Worm (Caenorhabditis elegans) whole organism, mixed stage, embryonic: Measurements from ENCODE around the gene F49F1.7.

Experiments used
- bed-3 ChIP-seq: fragments of 200-800 bp; sonication (Bioruptor generic); optimal IDR thresholded peaks from 3 replicates; lab custom pipeline; 2018; ENCODE audit warnings: mild to moderate bottlenecking, missing genetic modification characterization, moderate library complexity, missing compliant biosample characterization
- lin-13 ChIP-seq: fragments of 150-350 bp; optimal IDR thresholded peaks from 2 replicates; lab custom pipeline; 2014; ENCODE audit warnings: missing biosample characterization, missing genetic modification characterization
- pha-4 ChIP-seq: fragments of 150-350 bp; optimal IDR thresholded peaks from 2 replicates; lab custom pipeline; 2018; ENCODE audit warnings: missing biosample characterization, missing genetic modification reagents, missing genetic modification characterization
- snpc-4 ChIP-seq: fragments of 150-350 bp; optimal IDR thresholded peaks from 2 replicates; lab custom pipeline; 2014; ENCODE audit warnings: missing biosample characterization, missing genetic modification characterization
- unc-62 ChIP-seq: fragments of 150-350 bp; optimal IDR thresholded peaks from 2 replicates; lab custom pipeline; 2014; ENCODE audit warnings: missing biosample characterization, missing genetic modification reagents, missing genetic modification characterization

DNA sequence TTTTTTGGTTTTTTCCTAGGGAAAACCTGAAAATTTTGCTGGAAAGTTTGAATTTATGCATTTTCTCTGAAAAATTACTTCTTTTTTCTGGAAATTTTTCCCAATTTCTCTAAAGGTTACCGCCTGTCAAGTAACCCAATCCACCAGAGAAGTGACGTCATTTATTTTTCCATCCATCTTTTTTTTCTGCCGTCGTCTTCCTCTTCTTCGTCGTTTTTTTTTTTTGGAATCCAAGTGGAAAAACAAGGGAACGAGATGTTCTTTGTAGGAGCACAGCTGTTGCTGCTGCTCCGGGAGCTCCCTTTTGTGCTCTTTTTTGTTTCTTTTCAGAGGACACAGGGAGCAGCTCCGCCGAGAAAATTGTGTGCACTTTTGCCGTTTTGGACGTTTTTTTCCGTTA lies 31.2 kb downstream of the F49F1.7 start:
- TF ChIP-seq bed-3 (GFP tag; lab: Kevin White, UChicago) (no peak), snpc-4 (tag; lab: Kevin White, UChicago) (no peak), pha-4 (tag; lab: Kevin White, UChicago) (no peak), unc-62 (no peak), lin-13 (tag; lab: Kevin White, UChicago) (no peak)
